Fruit fly (Drosophila melanogaster) whole organism, embryonic: Measurements from ENCODE around the gene TTLL6B.

Source experiments
- Adf1 ChIP-seq: fragments of 200-800 bp; sonication (Bioruptor generic); IDR thresholded peaks from 2 replicates; pipeline ENCODE4 v1.3.6; 2022; ENCODE audit warnings: missing biosample characterization, missing genetic modification characterization
- CG10147 ChIP-seq: fragments of 200-800 bp; sonication (Bioruptor generic); optimal IDR thresholded peaks from 2 replicates; lab custom pipeline; 2019; ENCODE audit warnings: missing biosample characterization, mild to moderate bottlenecking, missing genetic modification characterization, moderate library complexity
- CG10209 ChIP-seq: fragments of 200-800 bp; sonication (Bioruptor generic); optimal IDR thresholded peaks from 3 replicates; lab custom pipeline; 2017; ENCODE audit warnings: missing biosample characterization, mild to moderate bottlenecking, missing genetic modification characterization, missing genetic modification reagents
- CG10431 ChIP-seq: fragments of 200-800 bp; sonication (Bioruptor generic); optimal IDR thresholded peaks from 3 replicates; lab custom pipeline; 2018; ENCODE audit warnings: missing biosample characterization, mild to moderate bottlenecking, missing genetic modification characterization
- CG12236 ChIP-seq: fragments of 200-800 bp; sonication (Bioruptor generic); optimal IDR thresholded peaks from 2 replicates; lab custom pipeline; 2016; ENCODE audit warnings: missing biosample characterization, missing genetic modification characterization
- CG12659 ChIP-seq: fragments of 200-800 bp; sonication (Bioruptor generic); optimal IDR thresholded peaks from 3 replicates; lab custom pipeline; 2017; ENCODE audit warnings: mild to moderate bottlenecking, missing biosample characterization, missing genetic modification reagents, missing genetic modification characterization
- CG12769 ChIP-seq: fragments of 200-800 bp; sonication (Bioruptor generic); optimal IDR thresholded peaks from 2 replicates; lab custom pipeline; 2019; ENCODE audit warnings: missing biosample characterization, mild to moderate bottlenecking, missing genetic modification characterization, moderate library complexity
- CG14667 ChIP-seq: fragments of 200-800 bp; sonication (Bioruptor generic); IDR thresholded peaks from 2 replicates; pipeline ENCODE4 v1.3.6; 2022; ENCODE audit warnings: missing biosample characterization, missing genetic modification characterization
- CG14860 ChIP-seq: fragments of 200-800 bp; sonication (Bioruptor generic); IDR thresholded peaks from 3 replicates; pipeline ENCODE4 v1.3.6; 2022; ENCODE audit warnings: missing biosample characterization, missing genetic modification characterization; ENCODE audit not compliant: partially characterized antibody
- CG17385 ChIP-seq: fragments of 200-800 bp; sonication (Bioruptor generic); optimal IDR thresholded peaks from 3 replicates; lab custom pipeline; 2018; ENCODE audit warnings: missing biosample characterization, mild to moderate bottlenecking, missing genetic modification characterization
- CG17912 ChIP-seq: fragments of 200-800 bp; sonication (Bioruptor generic); optimal IDR thresholded peaks from 2 replicates; lab custom pipeline; 2018; ENCODE audit warnings: missing biosample characterization, mild to moderate bottlenecking, missing genetic modification characterization
- CG18011 ChIP-seq: fragments of 200-800 bp; sonication (Bioruptor generic); optimal IDR thresholded peaks from 2 replicates; lab custom pipeline; 2017; ENCODE audit warnings: missing biosample characterization, missing genetic modification characterization, mild to moderate bottlenecking, moderate library complexity, missing genotype
- CG2202 ChIP-seq: fragments of 200-800 bp; sonication (Bioruptor generic); optimal IDR thresholded peaks from 2 replicates; lab custom pipeline; 2018; ENCODE audit warnings: missing biosample characterization, mild to moderate bottlenecking, missing genetic modification characterization
- CG30431 ChIP-seq: fragments of 200-800 bp; sonication (Bioruptor generic); optimal IDR thresholded peaks from 2 replicates; lab custom pipeline; 2017; ENCODE audit warnings: missing biosample characterization, missing genetic modification characterization
- CG34376 ChIP-seq: fragments of 200-800 bp; sonication (Bioruptor generic); optimal IDR thresholded peaks from 2 replicates; lab custom pipeline; 2018; ENCODE audit warnings: missing biosample characterization, mild to moderate bottlenecking, missing genetic modification characterization
- CG4617 ChIP-seq: fragments of 200-800 bp; sonication (Bioruptor generic); optimal IDR thresholded peaks from 3 replicates; lab custom pipeline; 2016; ENCODE audit warnings: missing biosample characterization, missing genetic modification characterization, borderline replicate concordance
- CG7357 ChIP-seq: fragments of 200-800 bp; sonication (Bioruptor generic); IDR thresholded peaks from 3 replicates; pipeline ENCODE4 v1.3.6; 2022; ENCODE audit warnings: missing biosample characterization, missing genetic modification characterization
- CG7839 ChIP-seq: fragments of 200-800 bp; sonication (Bioruptor generic); optimal IDR thresholded peaks from 3 replicates; lab custom pipeline; 2018; ENCODE audit warnings: missing biosample characterization, mild to moderate bottlenecking, missing genetic modification characterization, moderate library complexity
- CG7928 ChIP-seq: fragments of 200-800 bp; sonication (Bioruptor generic); optimal IDR thresholded peaks from 2 replicates; lab custom pipeline; 2017; ENCODE audit warnings: missing biosample characterization, mild to moderate bottlenecking, missing genetic modification characterization
- CG8290 ChIP-seq, 3 experiments: fragments of 200-800 bp; sonication (Bioruptor generic); optimal IDR thresholded peaks; 2 replicates each; lab custom pipeline; 2016 to 2019; ENCODE audit warnings: missing biosample characterization in 3 of 3, missing genetic modification characterization in 3 of 3, mild to moderate bottlenecking in 2 of 3, moderate library complexity in 1 of 3
- CG9727 ChIP-seq: fragments of 200-800 bp; sonication (Bioruptor generic); optimal IDR thresholded peaks from 3 replicates; lab custom pipeline; 2017; ENCODE audit warnings: missing biosample characterization, mild to moderate bottlenecking, missing genetic modification characterization
- Camta ChIP-seq: fragments of 200-800 bp; sonication (Bioruptor generic); optimal IDR thresholded peaks from 2 replicates; lab custom pipeline; 2016; ENCODE audit warnings: missing biosample characterization, missing genetic modification characterization
- Dip3 ChIP-seq: fragments of 200-800 bp; sonication (Bioruptor generic); optimal IDR thresholded peaks from 3 replicates; lab custom pipeline; 2016; ENCODE audit warnings: missing biosample characterization, missing genetic modification characterization
- Eip74EF ChIP-seq, 2 experiments: fragments of 200-800 bp in 1 of 2; fragments of >200 bp in 1 of 2; sonication (Bioruptor generic) in 1 of 2; optimal IDR thresholded peaks; 2 replicates each; lab custom pipeline; 2017 to 2019; ENCODE audit warnings: missing biosample characterization in 2 of 2, missing genetic modification characterization in 2 of 2, mild to moderate bottlenecking in 1 of 2, moderate library complexity in 1 of 2
- HHEX ChIP-seq: fragments of 200-800 bp; sonication (Bioruptor generic); optimal IDR thresholded peaks from 3 replicates; lab custom pipeline; 2017; ENCODE audit warnings: missing biosample characterization, mild to moderate bottlenecking, missing genetic modification characterization, missing genetic modification reagents
- Hey ChIP-seq: fragments of 200-800 bp; sonication (Bioruptor generic); optimal IDR thresholded peaks from 3 replicates; lab custom pipeline; 2018; ENCODE audit warnings: missing biosample characterization, mild to moderate bottlenecking, missing genetic modification characterization
- NC2β ChIP-seq: fragments of 200-800 bp; sonication (Bioruptor generic); optimal IDR thresholded peaks from 2 replicates; lab custom pipeline; 2016; ENCODE audit warnings: missing biosample characterization, missing genetic modification characterization
- PHDP ChIP-seq: fragments of 200-800 bp; sonication (Bioruptor generic); optimal IDR thresholded peaks from 3 replicates; lab custom pipeline; 2018; ENCODE audit warnings: missing biosample characterization, mild to moderate bottlenecking, missing genetic modification characterization, moderate library complexity
- Ptx1 ChIP-seq: fragments of 200-800 bp; sonication (Bioruptor generic); IDR thresholded peaks from 2 replicates; pipeline ENCODE4 v1.3.6; 2022; ENCODE audit warnings: missing biosample characterization, missing genetic modification characterization
- Taf1 ChIP-seq: fragments of 200-800 bp; sonication (Bioruptor generic); IDR thresholded peaks from 2 replicates; pipeline ENCODE4 v1.3.6; 2022; ENCODE audit warnings: missing biosample characterization, missing genetic modification characterization
- abd-A ChIP-seq: fragments of 200-800 bp; sonication (Bioruptor generic); optimal IDR thresholded peaks from 3 replicates; lab custom pipeline; 2019; ENCODE audit warnings: missing biosample characterization, mild to moderate bottlenecking, missing genetic modification characterization, moderate library complexity
- ara ChIP-seq: fragments of 200-800 bp; sonication (Bioruptor generic); IDR thresholded peaks from 2 replicates; pipeline ENCODE4 v1.3.6; 2022; ENCODE audit warnings: missing biosample characterization, missing genetic modification characterization
- bowl ChIP-seq: fragments of 200-800 bp; sonication (Bioruptor generic); IDR thresholded peaks from 2 replicates; pipeline ENCODE4 v1.3.6; 2022; ENCODE audit warnings: missing biosample characterization, missing genetic modification characterization
- bsh ChIP-seq, 2 experiments: fragments of 200-800 bp; sonication (Bioruptor generic); optimal IDR thresholded peaks; 2 replicates each; lab custom pipeline; 2017 to 2018; ENCODE audit warnings: mild to moderate bottlenecking in 2 of 2, missing biosample characterization in 2 of 2, missing genetic modification characterization in 2 of 2, moderate library complexity in 1 of 2
- dysf ChIP-seq: fragments of 200-800 bp; sonication (Bioruptor generic); IDR thresholded peaks from 3 replicates; pipeline ENCODE4 v1.3.6; 2022; ENCODE audit warnings: missing biosample characterization, missing genetic modification characterization
- en ChIP-seq: fragments of 200-800 bp; sonication (Bioruptor generic); optimal IDR thresholded peaks from 2 replicates; lab custom pipeline; 2016; ENCODE audit warnings: missing biosample characterization, missing genetic modification characterization
- fd102C ChIP-seq: fragments of 200-800 bp; sonication (Bioruptor generic); optimal IDR thresholded peaks from 2 replicates; lab custom pipeline; 2018; ENCODE audit warnings: missing biosample characterization, mild to moderate bottlenecking, missing genetic modification characterization, moderate library complexity
- lola ChIP-seq, 3 experiments: fragments of >200 bp in 2 of 3; fragments of 200-800 bp in 1 of 3; sonication (Bioruptor generic) in 1 of 3; optimal IDR thresholded peaks; 2 replicates each; lab custom pipeline; 2017 to 2019; ENCODE audit warnings: missing biosample characterization in 3 of 3, missing genetic modification characterization in 3 of 3, mild to moderate bottlenecking in 1 of 3, moderate library complexity in 1 of 3
- nau ChIP-seq: fragments of 200-800 bp; sonication (Bioruptor generic); optimal IDR thresholded peaks from 3 replicates; lab custom pipeline; 2017; ENCODE audit warnings: missing biosample characterization, mild to moderate bottlenecking, missing genetic modification characterization, missing genetic modification reagents
- prd ChIP-seq, 3 experiments: fragments of >200 bp in 2 of 3; fragments of 200-800 bp in 1 of 3; sonication (Bioruptor generic) in 1 of 3; optimal IDR thresholded peaks in 2 of 3; IDR thresholded peaks in 1 of 3; 2 replicates in 2 of 3; 3 replicates in 1 of 3; pipeline versions ENCODE4 v1.3.6 to Lab custom; 2017 to 2022; ENCODE audit warnings: missing biosample characterization in 1 of 3, missing genetic modification characterization in 1 of 3
- sc ChIP-seq, 3 experiments: fragments of >200 bp in 2 of 3; fragments of 200-800 bp in 1 of 3; sonication (Bioruptor generic) in 1 of 3; optimal IDR thresholded peaks; 2 replicates in 2 of 3; 3 replicates in 1 of 3; lab custom pipeline; 2017; ENCODE audit warnings: mild to moderate bottlenecking in 1 of 3, missing biosample characterization in 1 of 3, missing genetic modification characterization in 1 of 3, missing genetic modification reagents in 1 of 3
- sob ChIP-seq: fragments of 200-800 bp; sonication (Bioruptor generic); IDR thresholded peaks from 2 replicates; pipeline ENCODE4 v1.3.6; 2022; ENCODE audit warnings: missing biosample characterization, missing genetic modification characterization
- sqz ChIP-seq: fragments of 200-800 bp; sonication (Bioruptor generic); optimal IDR thresholded peaks from 3 replicates; lab custom pipeline; 2018; ENCODE audit warnings: missing biosample characterization, mild to moderate bottlenecking, missing genetic modification characterization
- toy ChIP-seq: fragments of 200-800 bp; sonication (Bioruptor generic); IDR thresholded peaks from 2 replicates; pipeline ENCODE4 v1.3.6; 2022; ENCODE audit warnings: missing biosample characterization, missing genetic modification characterization
- wek ChIP-seq: fragments of 200-800 bp; sonication (Bioruptor generic); optimal IDR thresholded peaks from 3 replicates; lab custom pipeline; 2018; ENCODE audit warnings: missing biosample characterization, mild to moderate bottlenecking, missing genetic modification characterization, moderate library complexity
- zen2 ChIP-seq: fragments of 200-800 bp; sonication (Bioruptor generic); IDR thresholded peaks from 3 replicates; pipeline ENCODE4 v1.3.6; 2022; ENCODE audit warnings: missing biosample characterization, missing genetic modification characterization; ENCODE audit not compliant: partially characterized antibody
- zfh2 ChIP-seq: fragments of 200-800 bp; sonication (Bioruptor generic); optimal IDR thresholded peaks from 2 replicates; lab custom pipeline; 2016; ENCODE audit warnings: missing biosample characterization, missing genetic modification characterization

The TTLL6B gene

DNA sequence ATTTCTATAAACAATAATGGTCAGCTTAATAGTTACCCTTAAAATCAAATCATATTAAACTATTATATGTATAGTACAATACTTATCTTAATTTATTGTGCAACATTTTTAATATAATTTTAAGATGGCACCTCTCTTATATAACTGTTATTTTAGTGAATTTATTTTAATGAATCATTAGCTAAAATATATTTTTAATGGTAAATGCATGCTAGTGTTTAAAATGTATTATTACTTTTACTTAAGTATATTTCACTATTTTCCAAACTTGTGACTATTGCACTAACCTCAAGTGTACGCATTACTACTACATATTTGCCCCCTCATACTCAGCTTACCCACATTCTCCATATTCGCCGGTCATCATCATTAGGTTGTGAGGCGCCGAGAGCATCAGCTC lies 4.5 kb downstream of the TTLL6B start (continued):
- TF ChIP-seq CG10431 (GFP tag; lab: Kevin White, UChicago) (peak; percentile 27), HHEX (GFP tag; lab: Kevin White, UChicago) (peak; percentile 59), CG7839 (tag; lab: Kevin White, UChicago) (peak; percentile 92), Taf1 (GFP tag; lab: Robert Waterston, UW) (no peak), sob (GFP tag; lab: Robert Waterston, UW) (peak; percentile 36; the same call in 1 of the 2 replicates), CG12659 (GFP tag; lab: Kevin White, UChicago) (peak; percentile 87), CG34376 (GFP tag; lab: Kevin White, UChicago) (no peak), zfh2 (GFP tag; lab: Kevin White, UChicago) (no peak), CG12769 (peak; percentile 52), sqz (GFP tag; lab: Kevin White, UChicago) (no peak), CG9727 (GFP tag; lab: Kevin White, UChicago) (peak; percentile 87), NC2β (GFP tag; lab: Kevin White, UChicago) (no peak), wek (GFP tag; lab: Kevin White, UChicago) (no peak), CG14860 (GFP tag; lab: Robert Waterston, UW) (no peak), CG30431 (GFP tag; lab: Kevin White, UChicago) (peak; percentile 12), bsh (GFP tag; optimal IDR thresholded peaks at IDR 0.05; lab: Kevin White, UChicago) (peak; percentile 25 to 87), CG14667 (GFP tag; lab: Robert Waterston, UW) (peak; percentile 24; the same call in 1 of the 2 replicates), CG7928 (GFP tag; lab: Kevin White, UChicago) (no peak), Adf1 (no peak), Dip3 (GFP tag; lab: Kevin White, UChicago) (no peak), Hey (no peak), CG10209 (GFP tag; lab: Kevin White, UChicago) (peak; percentile 78), Eip74EF (GFP tag; optimal IDR thresholded peaks at IDR 0.05; lab: Kevin White, UChicago) (peak in 1 of 2 experiments; percentile 84), prd (optimal IDR thresholded peaks at IDR 0.05; lab: Kevin White, UChicago) (no peak), prd (GFP tag; IDR thresholded peaks at IDR 0.05; lab: Robert Waterston, UW) (peak; percentile 5; the same call in 1 of the 3 replicates), CG7357 (GFP tag; lab: Robert Waterston, UW) (peak; percentile 49; the same call in 2 of the 3 replicates), CG12236 (GFP tag; lab: Kevin White, UChicago) (no peak), CG17385 (peak; percentile 80), CG10147 (GFP tag; lab: Kevin White, UChicago) (peak; percentile 83), CG18011 (GFP tag; lab: Kevin White, UChicago) (no peak), fd102C (GFP tag; lab: Kevin White, UChicago) (no peak), zen2 (GFP tag; lab: Robert Waterston, UW) (no peak), PHDP (tag; lab: Kevin White, UChicago) (peak; percentile 92), sc (optimal IDR thresholded peaks at IDR 0.05; lab: Kevin White, UChicago) (no peak), sc (GFP tag; optimal IDR thresholded peaks at IDR 0.05; lab: Kevin White, UChicago) (peak; percentile 39), bowl (GFP tag; lab: Robert Waterston, UW) (0 out of 2 replicates have a peak, but pooled peaks have one; percentile 6), Camta (GFP tag; lab: Kevin White, UChicago) (no peak), toy (GFP tag; lab: Robert Waterston, UW) (no peak), lola (GFP tag; optimal IDR thresholded peaks at IDR 0.05; lab: Kevin White, UChicago) (peak in 1 of 3 experiments; percentile 90), CG8290 (GFP tag; optimal IDR thresholded peaks at IDR 0.05; lab: Kevin White, UChicago) (peak; percentile 24), CG8290 (tag; optimal IDR thresholded peaks at IDR 0.05; lab: Kevin White, UChicago) (peak in 1 of 2 experiments; percentile 38), CG17912 (GFP tag; lab: Kevin White, UChicago) (no peak), abd-A (peak; percentile 62), CG2202 (tag; lab: Kevin White, UChicago) (peak; percentile 72), dysf (GFP tag; lab: Robert Waterston, UW) (peak; percentile 73), en (no peak), CG4617 (GFP tag; lab: Kevin White, UChicago) (no peak), nau (no peak), Ptx1 (GFP tag; lab: Robert Waterston, UW) (peak; percentile 69), ara (GFP tag; lab: Robert Waterston, UW) (no peak)
